Worm (Caenorhabditis elegans) whole organism, young adult: Measurements from ENCODE around the gene F01G10.5.
A peak's percentile ranks its signal among the peaks of the same experiment; 100 is the strongest.

Experiments used
- B0261.1 ChIP-seq: sonication (generic microtip); optimal IDR thresholded peaks from 2 replicates; lab custom pipeline; 2016; ENCODE audit warnings: mild to moderate bottlenecking, missing genetic modification characterization, moderate library complexity, missing compliant biosample characterization
- C06A6.2 ChIP-seq: fragments of 200-800 bp; sonication (Bioruptor generic); conservative IDR thresholded peaks from 2 replicates; pipeline ENCODE4 v1.3.6; 2022; ENCODE audit warnings: missing genetic modification characterization, missing compliant biosample characterization
- C17E4.6 ChIP-seq: fragments of 200-800 bp; sonication (Bioruptor generic); IDR thresholded peaks from 2 replicates; pipeline ENCODE4 v1.3.6; 2022; ENCODE audit warnings: missing genetic modification reagents, missing genetic modification characterization, missing compliant biosample characterization
- F10E7.11 ChIP-seq: sonication (generic microtip); optimal IDR thresholded peaks from 2 replicates; lab custom pipeline; 2017; ENCODE audit warnings: mild to moderate bottlenecking, missing genetic modification characterization, moderate library complexity, missing compliant biosample characterization
- F23B12.7 ChIP-seq: sonication (generic microtip); optimal IDR thresholded peaks from 2 replicates; lab custom pipeline; 2017; ENCODE audit warnings: missing genetic modification characterization, mild to moderate bottlenecking, missing compliant biosample characterization, antibody characterized with exemption, moderate library complexity; ENCODE audit not compliant: insufficient read depth
- F39B2.1 ChIP-seq: fragments of 200-800 bp; sonication (Bioruptor generic); IDR thresholded peaks from 2 replicates; pipeline ENCODE4 v1.3.6; 2022; ENCODE audit warnings: missing genetic modification reagents, missing genetic modification characterization, missing compliant biosample characterization
- F49E8.2 ChIP-seq: sonication (generic microtip); optimal IDR thresholded peaks from 3 replicates; lab custom pipeline; 2017; ENCODE audit warnings: missing genetic modification characterization, mild to moderate bottlenecking, missing compliant biosample characterization, antibody characterized with exemption, moderate library complexity; ENCODE audit not compliant: insufficient read depth
- F57C9.4 ChIP-seq: sonication (generic microtip); optimal IDR thresholded peaks from 2 replicates; lab custom pipeline; 2017; ENCODE audit warnings: mild to moderate bottlenecking, missing genetic modification characterization, missing compliant biosample characterization
- T26A5.8 ChIP-seq: sonication (generic microtip); optimal IDR thresholded peaks from 2 replicates; lab custom pipeline; 2016; ENCODE audit warnings: missing genetic modification characterization, missing compliant biosample characterization
- Y53G8AR.9 ChIP-seq: fragments of 200-800 bp; sonication (Bioruptor generic); conservative IDR thresholded peaks from 2 replicates; pipeline ENCODE4 v1.3.6; 2022; ENCODE audit warnings: missing genetic modification reagents, missing genetic modification characterization, missing compliant biosample characterization
- attf-3 ChIP-seq: fragments of 200-800 bp; sonication (Bioruptor generic); conservative IDR thresholded peaks from 2 replicates; pipeline ENCODE4 v1.3.6; 2022; ENCODE audit warnings: missing genetic modification reagents, missing genetic modification characterization, missing compliant biosample characterization
- attf-5 ChIP-seq: fragments of 200-800 bp; sonication (Bioruptor generic); optimal IDR thresholded peaks from 2 replicates; lab custom pipeline; 2018; ENCODE audit warnings: mild to moderate bottlenecking, missing genetic modification characterization, missing compliant biosample characterization
- attf-6 ChIP-seq: fragments of 200-800 bp; sonication (Bioruptor generic); IDR thresholded peaks from 2 replicates; pipeline ENCODE4 v1.3.6; 2022; ENCODE audit warnings: missing genetic modification reagents, missing genetic modification characterization, missing compliant biosample characterization
- ccch-3 ChIP-seq: fragments of 200-800 bp; sonication (Bioruptor generic); optimal IDR thresholded peaks from 2 replicates; lab custom pipeline; 2018; ENCODE audit warnings: mild to moderate bottlenecking, missing genetic modification characterization, missing compliant biosample characterization
- cebp-1 ChIP-seq, 2 experiments: fragments of 200-800 bp in 1 of 2; sonication (Bioruptor generic) in 1 of 2; sonication (generic microtip) in 1 of 2; IDR thresholded peaks in 1 of 2; optimal IDR thresholded peaks in 1 of 2; 2 replicates each; pipeline versions ENCODE4 v1.3.6 to Lab custom; 2017 to 2022; ENCODE audit warnings: missing compliant biosample characterization in 2 of 2, missing genetic modification characterization in 2 of 2, mild to moderate bottlenecking in 1 of 2, missing genetic modification reagents in 1 of 2, moderate library complexity in 1 of 2
- cebp-2 ChIP-seq: fragments of 200-800 bp; sonication (Bioruptor generic); IDR thresholded peaks from 2 replicates; pipeline ENCODE4 v1.3.6; 2022; ENCODE audit warnings: missing genetic modification characterization, missing compliant biosample characterization
- ceh-100 ChIP-seq: fragments of 200-800 bp; sonication (Bioruptor generic); IDR thresholded peaks from 2 replicates; pipeline ENCODE4 v1.3.6; 2022; ENCODE audit warnings: missing genetic modification reagents, missing genetic modification characterization, missing compliant biosample characterization
- ceh-79 ChIP-seq: sonication (generic microtip); optimal IDR thresholded peaks from 2 replicates; lab custom pipeline; 2017; ENCODE audit warnings: mild to moderate bottlenecking, missing genetic modification characterization, missing compliant biosample characterization
- die-1 ChIP-seq: sonication (generic microtip); optimal IDR thresholded peaks from 2 replicates; lab custom pipeline; 2016; ENCODE audit warnings: missing genotype, mild to moderate bottlenecking, missing genetic modification characterization, missing compliant biosample characterization
- dpl-1 ChIP-seq: fragments of 150-350 bp; optimal IDR thresholded peaks from 2 replicates; lab custom pipeline; 2014; ENCODE audit warnings: missing biosample characterization, missing genetic modification reagents, missing genetic modification characterization
- efl-1 ChIP-seq: fragments of 150-350 bp; optimal IDR thresholded peaks from 2 replicates; lab custom pipeline; 2014; ENCODE audit warnings: missing biosample characterization, missing genetic modification reagents, missing genetic modification characterization
- egl-18 ChIP-seq: fragments of 200-800 bp; sonication (Bioruptor generic); IDR thresholded peaks from 2 replicates; pipeline ENCODE4 v1.3.6; 2022; ENCODE audit warnings: missing genetic modification reagents, missing genetic modification characterization, missing compliant biosample characterization
- egrh-3 ChIP-seq: fragments of 200-800 bp; sonication (Bioruptor generic); IDR thresholded peaks from 2 replicates; pipeline ENCODE4 v1.3.6; 2022; ENCODE audit warnings: missing genetic modification reagents, missing genetic modification characterization, missing compliant biosample characterization
- fkh-3 ChIP-seq: sonication (generic microtip); optimal IDR thresholded peaks from 2 replicates; lab custom pipeline; 2016; ENCODE audit warnings: mild to moderate bottlenecking, missing genetic modification characterization, missing compliant biosample characterization
- him-1 ChIP-seq: sonication (generic microtip); optimal IDR thresholded peaks from 2 replicates; lab custom pipeline; 2016; ENCODE audit warnings: missing genotype, missing genetic modification reagents, missing genetic modification characterization, missing compliant biosample characterization
- hmg-20 ChIP-seq: fragments of 200-800 bp; sonication (Bioruptor generic); IDR thresholded peaks from 2 replicates; pipeline ENCODE4 v1.3.6; 2022; ENCODE audit warnings: missing genetic modification reagents, missing genetic modification characterization, missing compliant biosample characterization
- hrde-1 ChIP-seq: sonication (generic microtip); optimal IDR thresholded peaks from 2 replicates; lab custom pipeline; 2016; ENCODE audit warnings: missing genetic modification characterization, mild to moderate bottlenecking, missing compliant biosample characterization, moderate library complexity, missing genotype, missing genetic modification reagents, borderline replicate concordance
- hsf-1 ChIP-seq: fragments of 200-800 bp; sonication (Bioruptor generic); IDR thresholded peaks from 2 replicates; pipeline ENCODE4 v1.3.6; 2022; ENCODE audit warnings: missing genetic modification reagents, missing genetic modification characterization, missing compliant biosample characterization
- lin-26 ChIP-seq: fragments of 200-800 bp; sonication (Bioruptor generic); IDR thresholded peaks from 2 replicates; pipeline ENCODE4 v1.3.6; 2022; ENCODE audit warnings: missing genetic modification reagents, missing genetic modification characterization, missing compliant biosample characterization
- lin-35 ChIP-seq, 3 experiments: fragments of 150-350 bp in 2 of 3; sonication (generic microtip) in 1 of 3; optimal IDR thresholded peaks; 2 replicates each; lab custom pipeline; 2014 to 2018; ENCODE audit warnings: missing biosample characterization in 3 of 3, missing genetic modification characterization in 3 of 3, missing genetic modification reagents in 3 of 3
- madf-10 ChIP-seq: sonication (generic microtip); optimal IDR thresholded peaks from 2 replicates; lab custom pipeline; 2016; ENCODE audit warnings: mild to moderate bottlenecking, missing genetic modification characterization, missing compliant biosample characterization
- mcd-1 ChIP-seq: fragments of 200-800 bp; sonication (Bioruptor generic); IDR thresholded peaks from 2 replicates; pipeline ENCODE4 v1.3.6; 2022; ENCODE audit warnings: missing genetic modification reagents, missing genetic modification characterization, missing compliant biosample characterization
- mel-28 ChIP-seq: sonication (generic microtip); optimal IDR thresholded peaks from 2 replicates; lab custom pipeline; 2016; ENCODE audit warnings: borderline replicate concordance, mild to moderate bottlenecking, missing genetic modification characterization, missing compliant biosample characterization
- mes-4 ChIP-seq: sonication (generic microtip); optimal IDR thresholded peaks from 2 replicates; lab custom pipeline; 2016; ENCODE audit warnings: missing genotype, missing genetic modification characterization, missing compliant biosample characterization
- mxl-1 ChIP-seq: sonication (generic microtip); optimal IDR thresholded peaks from 2 replicates; lab custom pipeline; 2016; ENCODE audit warnings: missing genetic modification characterization, missing compliant biosample characterization
- nhr-120 ChIP-seq: fragments of 200-800 bp; sonication (Bioruptor generic); IDR thresholded peaks from 2 replicates; pipeline ENCODE4 v1.3.6; 2022; ENCODE audit warnings: missing genetic modification characterization, missing compliant biosample characterization
- nhr-179 ChIP-seq: sonication (generic microtip); optimal IDR thresholded peaks from 2 replicates; lab custom pipeline; 2016; ENCODE audit warnings: mild to moderate bottlenecking, missing genetic modification characterization, missing compliant biosample characterization
- nhr-27 ChIP-seq: fragments of 200-800 bp; sonication (Bioruptor generic); optimal IDR thresholded peaks from 2 replicates; lab custom pipeline; 2018; ENCODE audit warnings: mild to moderate bottlenecking, missing genetic modification characterization, moderate library complexity, missing compliant biosample characterization
- rcor-1 ChIP-seq: fragments of 200-800 bp; sonication (Bioruptor generic); IDR thresholded peaks from 2 replicates; pipeline ENCODE4 v1.3.6; 2022; ENCODE audit warnings: missing genetic modification reagents, missing genetic modification characterization, missing compliant biosample characterization
- sdz-38 ChIP-seq: sonication (generic microtip); optimal IDR thresholded peaks from 2 replicates; lab custom pipeline; 2016; ENCODE audit warnings: missing genotype, missing genetic modification characterization, missing compliant biosample characterization
- snpc-4 ChIP-seq, 5 experiments: fragments of 150-350 bp in 1 of 5; sonication (generic microtip) in 4 of 5; optimal IDR thresholded peaks; 2 replicates each; lab custom pipeline; 2014 to 2018; ENCODE audit warnings: missing genetic modification characterization in 5 of 5, missing biosample characterization in 3 of 5, antibody characterized with exemption in 2 of 5, mild to moderate bottlenecking in 2 of 5, missing compliant biosample characterization in 2 of 5, missing genotype in 2 of 5, moderate library complexity in 2 of 5, missing genetic modification reagents in 1 of 5
- tbp1 ChIP-seq: fragments of 200-800 bp; sonication (Bioruptor generic); optimal IDR thresholded peaks from 2 replicates; lab custom pipeline; 2018; ENCODE audit warnings: mild to moderate bottlenecking, missing genetic modification characterization, missing compliant biosample characterization
- unc-62 ChIP-seq: fragments of 150-350 bp; optimal IDR thresholded peaks from 2 replicates; lab custom pipeline; 2014; ENCODE audit warnings: missing biosample characterization, missing genetic modification reagents, missing genetic modification characterization
- zfh-2 ChIP-seq: fragments of 200-800 bp; sonication (Bioruptor generic); conservative IDR thresholded peaks from 2 replicates; pipeline ENCODE4 v1.3.6; 2022; ENCODE audit warnings: missing genetic modification reagents, missing genetic modification characterization, missing compliant biosample characterization
- ztf-18 ChIP-seq: sonication (generic microtip); optimal IDR thresholded peaks from 2 replicates; lab custom pipeline; 2016; ENCODE audit warnings: missing genotype, mild to moderate bottlenecking, missing genetic modification characterization, missing compliant biosample characterization
- ztf-28 ChIP-seq: fragments of 200-800 bp; sonication (Bioruptor generic); IDR thresholded peaks from 2 replicates; pipeline ENCODE4 v1.3.6; 2022; ENCODE audit warnings: missing genetic modification reagents, missing genetic modification characterization, missing compliant biosample characterization
- ztf-6 ChIP-seq: fragments of 200-800 bp; sonication (Bioruptor generic); IDR thresholded peaks from 2 replicates; pipeline ENCODE4 v1.3.6; 2022; ENCODE audit warnings: missing genetic modification reagents, missing genetic modification characterization, missing compliant biosample characterization

The F01G10.5 gene

ce11 chrIV:10245666-10246210 lies 14.9 kb upstream of the F01G10.5 start, which contains the start of gene F01G10.10 (continued):
- peak; percentile 5 for TF ChIP-seq F49E8.2 (tag; lab: Kevin White, UChicago)
- no peak for TF ChIP-seq F23B12.7
- no peak for TF ChIP-seq him-1 (tag; lab: Kevin White, UChicago)
- peak; percentile 49 for TF ChIP-seq rcor-1 (GFP tag; lab: Robert Waterston, UW)
- no peak for TF ChIP-seq ztf-6
- TF ChIP-seq egrh-3 (GFP tag; lab: Robert Waterston, UW), result no peak
- TF ChIP-seq ccch-3 (GFP tag; lab: Kevin White, UChicago), result no peak
- TF ChIP-seq hrde-1, result peak; percentile 72
- peak; percentile 48; the same call in 1 of the 2 replicates for TF ChIP-seq attf-6 (GFP tag; lab: Robert Waterston, UW)
- TF ChIP-seq die-1 (tag; lab: Kevin White, UChicago), result peak; percentile 23
- TF ChIP-seq F57C9.4 (tag; lab: Kevin White, UChicago), result no peak
- TF ChIP-seq zfh-2 (GFP tag; lab: Robert Waterston, UW), result no peak
- peak; percentile 37; the same call in 1 of the 2 replicates for TF ChIP-seq C17E4.6 (GFP tag; lab: Robert Waterston, UW)
- no peak for TF ChIP-seq cebp-1 (GFP tag; IDR thresholded peaks at IDR 0.05; lab: Robert Waterston, UW)
- TF ChIP-seq cebp-1 (tag; optimal IDR thresholded peaks at IDR 0.05; lab: Kevin White, UChicago), result peak; percentile 8
- TF ChIP-seq snpc-4 (GFP tag; optimal IDR thresholded peaks at IDR 0.05; lab: Kevin White, UChicago), result no peak
- peak in 2 of 4 experiments; percentile 19 to 39 for TF ChIP-seq snpc-4 (tag; optimal IDR thresholded peaks at IDR 0.05; lab: Kevin White, UChicago)
- TF ChIP-seq Y53G8AR.9 (GFP tag; lab: Robert Waterston, UW), result peak; percentile 54; the same call in 1 of the 2 replicates
- TF ChIP-seq efl-1, result peak; percentile 53
- TF ChIP-seq mes-4 (tag; lab: Kevin White, UChicago), result no peak
- no peak for TF ChIP-seq T26A5.8
- no peak for TF ChIP-seq cebp-2 (GFP tag; lab: Robert Waterston, UW)
- peak; percentile 3 for TF ChIP-seq attf-5
- no peak for TF ChIP-seq B0261.1 (tag; lab: Kevin White, UChicago)
- no peak for TF ChIP-seq unc-62
- TF ChIP-seq mel-28 (tag; lab: Kevin White, UChicago), result no peak
- TF ChIP-seq lin-26 (GFP tag; lab: Robert Waterston, UW), result peak; percentile 56; the same call in 1 of the 2 replicates
- no peak for TF ChIP-seq nhr-27 (tag; lab: Kevin White, UChicago)
- TF ChIP-seq nhr-179, result no peak
- TF ChIP-seq fkh-3, result no peak
- TF ChIP-seq nhr-120, result no peak
- no peak for TF ChIP-seq C06A6.2 (GFP tag; lab: Robert Waterston, UW)
- no peak for TF ChIP-seq mcd-1
- TF ChIP-seq F10E7.11, result peak; percentile 18
- TF ChIP-seq hmg-20 (GFP tag; lab: Robert Waterston, UW), result no peak
- TF ChIP-seq ceh-79 (tag; lab: Kevin White, UChicago), result no peak
- no peak for TF ChIP-seq mxl-1 (tag; lab: Kevin White, UChicago)
- peak; percentile 1 for TF ChIP-seq tbp1 (GFP tag; lab: Kevin White, UChicago)
- no peak for TF ChIP-seq madf-10 (tag; lab: Kevin White, UChicago)
- no peak for TF ChIP-seq ztf-28
- TF ChIP-seq sdz-38, result no peak
- TF ChIP-seq lin-35 (GFP tag; optimal IDR thresholded peaks at IDR 0.05; lab: Kevin White, UChicago), result no peak
- no peak for TF ChIP-seq egl-18 (GFP tag; lab: Robert Waterston, UW)
- no peak for TF ChIP-seq ceh-100 (GFP tag; lab: Robert Waterston, UW)
- no peak for TF ChIP-seq F39B2.1 (GFP tag; lab: Robert Waterston, UW)
- TF ChIP-seq ztf-18 (tag; lab: Kevin White, UChicago), result no peak
- TF ChIP-seq hsf-1 (GFP tag; lab: Robert Waterston, UW), result 0 out of 2 replicates have a peak, but pooled peaks have one; percentile 63
- TF ChIP-seq dpl-1 (GFP tag; lab: Kevin White, UChicago), result no peak
- no peak for TF ChIP-seq attf-3 (GFP tag; lab: Robert Waterston, UW)
